Worm (Caenorhabditis elegans) whole organism, young adult: ENCODE results near the gene mel-46.
"Not testable (repeated sequence)": the region's sequence is repeated elsewhere in the genome, so short reads cannot be mapped to it uniquely, and the experiment has no call there.

Experiments
- Y95B8A.8 ChIP-seq: fragments of 200-800 bp; sonication (Bioruptor generic); IDR thresholded peaks from 2 replicates; pipeline ENCODE4 v1.3.6; 2022; ENCODE audit warnings: missing genetic modification reagents, missing genetic modification characterization, missing compliant biosample characterization
- ama-1 ChIP-seq, 3 experiments: fragments of 150-350 bp in 1 of 3; sonication (generic microtip) in 2 of 3; optimal IDR thresholded peaks; 2 replicates each; lab custom pipeline; 2014 to 2018; ENCODE audit warnings: missing biosample characterization in 2 of 3, missing genetic modification characterization in 2 of 3, missing genetic modification reagents in 2 of 3
- bed-1 ChIP-seq: fragments of 200-800 bp; sonication (Bioruptor generic); IDR thresholded peaks from 2 replicates; pipeline ENCODE4 v1.3.6; 2022; ENCODE audit warnings: missing genetic modification reagents, missing genetic modification characterization, missing compliant biosample characterization
- nhr-27 ChIP-seq: fragments of 200-800 bp; sonication (Bioruptor generic); optimal IDR thresholded peaks from 2 replicates; lab custom pipeline; 2018; ENCODE audit warnings: mild to moderate bottlenecking, missing genetic modification characterization, moderate library complexity, missing compliant biosample characterization
- rpc-1 ChIP-seq, 2 experiments: fragments of 150-350 bp in 1 of 2; sonication (generic microtip) in 1 of 2; optimal IDR thresholded peaks; 2 replicates each; lab custom pipeline; 2014 to 2018; ENCODE audit warnings: missing biosample characterization in 1 of 2, missing genetic modification characterization in 1 of 2, missing genetic modification reagents in 1 of 2, missing genotype in 1 of 2

ce11 chrIV:16845376-16845775, 17.9 kb downstream of the mel-46 start:
- TF ChIP-seq bed-1 (peak; percentile 93), Y95B8A.8 (GFP tag; lab: Robert Waterston, UW) (peak; percentile 98)
- not testable (repeated sequence) for TF ChIP-seq rpc-1 (optimal IDR thresholded peaks at IDR 0.05; lab: Kevin White, UChicago); rpc-1 (tag; optimal IDR thresholded peaks at IDR 0.05; lab: Kevin White, UChicago); nhr-27 (tag; lab: Kevin White, UChicago); ama-1 (optimal IDR thresholded peaks at IDR 0.05; lab: Kevin White, UChicago); ama-1 (GFP tag; optimal IDR thresholded peaks at IDR 0.05; lab: Kevin White, UChicago)
